Worm (Caenorhabditis elegans) whole organism, late embryonic: ENCODE results near the gene lev-9.

ENCODE experiments used
- C38D4.7 ChIP-seq: fragments of 200-800 bp; sonication (Bioruptor generic); optimal IDR thresholded peaks from 2 replicates; lab custom pipeline; 2018; ENCODE audit warnings: mild to moderate bottlenecking, missing genetic modification characterization, moderate library complexity, missing compliant biosample characterization
- K02D7.2 ChIP-seq: sonication (generic microtip); optimal IDR thresholded peaks from 2 replicates; lab custom pipeline; 2017; ENCODE audit warnings: mild to moderate bottlenecking, missing genetic modification characterization, missing compliant biosample characterization
- K09A11.1 ChIP-seq: sonication (generic microtip); optimal IDR thresholded peaks from 2 replicates; lab custom pipeline; 2017; ENCODE audit warnings: antibody characterized with exemption, mild to moderate bottlenecking, missing genetic modification characterization, missing compliant biosample characterization; ENCODE audit not compliant: insufficient read depth
- Y22D7AL.16 ChIP-seq: sonication (generic microtip); optimal IDR thresholded peaks from 2 replicates; lab custom pipeline; 2016; ENCODE audit warnings: missing genetic modification characterization, missing compliant biosample characterization
- ahr-1 ChIP-seq: sonication (generic microtip); optimal IDR thresholded peaks from 2 replicates; lab custom pipeline; 2016; ENCODE audit warnings: missing genetic modification characterization, missing compliant biosample characterization
- ceh-14 ChIP-seq: sonication (generic microtip); optimal IDR thresholded peaks from 2 replicates; lab custom pipeline; 2016; ENCODE audit warnings: missing genotype, missing genetic modification characterization, missing compliant biosample characterization
- ceh-18 ChIP-seq: sonication (generic microtip); optimal IDR thresholded peaks from 2 replicates; lab custom pipeline; 2016; ENCODE audit warnings: missing genetic modification characterization, missing compliant biosample characterization
- ceh-19 ChIP-seq: fragments of 200-800 bp; sonication (Bioruptor generic); optimal IDR thresholded peaks from 2 replicates; lab custom pipeline; 2018; ENCODE audit warnings: mild to moderate bottlenecking, missing genetic modification characterization, missing compliant biosample characterization
- ceh-2 ChIP-seq: sonication (generic microtip); optimal IDR thresholded peaks from 2 replicates; lab custom pipeline; 2016; ENCODE audit warnings: missing genotype, missing genetic modification characterization, missing compliant biosample characterization
- ceh-22 ChIP-seq: sonication (generic microtip); optimal IDR thresholded peaks from 2 replicates; lab custom pipeline; 2017; ENCODE audit warnings: missing biosample characterization, missing genetic modification characterization
- ceh-24 ChIP-seq: sonication (generic microtip); optimal IDR thresholded peaks from 2 replicates; lab custom pipeline; 2016; ENCODE audit warnings: mild to moderate bottlenecking, missing genetic modification characterization, missing compliant biosample characterization
- ceh-31 ChIP-seq: sonication (generic microtip); optimal IDR thresholded peaks from 2 replicates; lab custom pipeline; 2016; ENCODE audit warnings: missing genetic modification characterization, missing compliant biosample characterization
- ceh-34 ChIP-seq: sonication (generic microtip); optimal IDR thresholded peaks from 2 replicates; lab custom pipeline; 2016; ENCODE audit warnings: mild to moderate bottlenecking, missing genetic modification characterization, missing compliant biosample characterization
- ceh-45 ChIP-seq: fragments of 200-800 bp; sonication (Bioruptor generic); IDR thresholded peaks from 2 replicates; pipeline ENCODE4 v1.3.6; 2022; ENCODE audit warnings: missing genetic modification reagents, missing genetic modification characterization, missing compliant biosample characterization
- ceh-48 ChIP-seq: sonication (generic microtip); optimal IDR thresholded peaks from 2 replicates; lab custom pipeline; 2016; ENCODE audit warnings: missing genetic modification characterization, inconsistent platforms, missing compliant biosample characterization
- ceh-6 ChIP-seq: fragments of 200-800 bp; sonication (Bioruptor generic); optimal IDR thresholded peaks from 2 replicates; lab custom pipeline; 2018; ENCODE audit warnings: mild to moderate bottlenecking, missing genetic modification characterization, missing compliant biosample characterization
- ceh-9 ChIP-seq: sonication (generic microtip); optimal IDR thresholded peaks from 2 replicates; lab custom pipeline; 2016; ENCODE audit warnings: mild to moderate bottlenecking, missing genetic modification characterization, inconsistent platforms, missing compliant biosample characterization
- che-1 ChIP-seq: sonication (generic microtip); optimal IDR thresholded peaks from 2 replicates; lab custom pipeline; 2016; ENCODE audit warnings: mild to moderate bottlenecking, missing genetic modification characterization, missing compliant biosample characterization
- dmd-4 ChIP-seq: sonication (generic microtip); optimal IDR thresholded peaks from 2 replicates; lab custom pipeline; 2016; ENCODE audit warnings: borderline replicate concordance, missing genetic modification characterization, missing compliant biosample characterization
- elt-2 ChIP-seq: sonication (generic microtip); optimal IDR thresholded peaks from 2 replicates; lab custom pipeline; 2016; ENCODE audit warnings: missing genetic modification reagents, missing genetic modification characterization, missing compliant biosample characterization
- elt-4 ChIP-seq: sonication (generic microtip); optimal IDR thresholded peaks from 2 replicates; lab custom pipeline; 2016; ENCODE audit warnings: missing genetic modification characterization, missing compliant biosample characterization
- ets-4 ChIP-seq: sonication (generic microtip); optimal IDR thresholded peaks from 2 replicates; lab custom pipeline; 2016; ENCODE audit warnings: missing genetic modification characterization, missing compliant biosample characterization
- eyg-1 ChIP-seq: sonication (generic microtip); optimal IDR thresholded peaks from 2 replicates; lab custom pipeline; 2016; ENCODE audit warnings: missing genotype, missing genetic modification characterization, missing compliant biosample characterization
- fkh-10 ChIP-seq: fragments of 150-350 bp; optimal IDR thresholded peaks from 2 replicates; lab custom pipeline; 2014; ENCODE audit warnings: missing biosample characterization, missing genetic modification reagents, missing genetic modification characterization
- hlh-13 ChIP-seq: fragments of 200-800 bp; sonication (Bioruptor generic); optimal IDR thresholded peaks from 2 replicates; lab custom pipeline; 2018; ENCODE audit warnings: mild to moderate bottlenecking, missing genetic modification characterization, missing compliant biosample characterization
- hlh-30 ChIP-seq: sonication (generic microtip); optimal IDR thresholded peaks from 2 replicates; lab custom pipeline; 2017; ENCODE audit warnings: antibody characterized with exemption, missing genetic modification characterization, missing compliant biosample characterization; ENCODE audit not compliant: insufficient read depth
- hlh-6 ChIP-seq: sonication (generic microtip); optimal IDR thresholded peaks from 2 replicates; lab custom pipeline; 2016; ENCODE audit warnings: missing genotype, missing genetic modification characterization, missing compliant biosample characterization
- nfya-1 ChIP-seq: sonication (generic microtip); optimal IDR thresholded peaks from 2 replicates; lab custom pipeline; 2017; ENCODE audit warnings: missing genetic modification characterization, mild to moderate bottlenecking, missing compliant biosample characterization, antibody characterized with exemption, moderate library complexity
- nhr-11 ChIP-seq: fragments of 150-350 bp; optimal IDR thresholded peaks from 2 replicates; lab custom pipeline; 2014; ENCODE audit warnings: missing biosample characterization, missing genetic modification characterization
- npax-4 ChIP-seq: sonication (generic microtip); optimal IDR thresholded peaks from 2 replicates; lab custom pipeline; 2016; ENCODE audit warnings: missing genetic modification characterization, missing compliant biosample characterization
- odd-2 ChIP-seq: sonication (generic microtip); optimal IDR thresholded peaks from 2 replicates; lab custom pipeline; 2017; ENCODE audit warnings: antibody characterized with exemption, mild to moderate bottlenecking, missing genetic modification characterization, missing compliant biosample characterization
- pat-9 ChIP-seq: fragments of 200-800 bp; sonication (Bioruptor generic); optimal IDR thresholded peaks from 2 replicates; lab custom pipeline; 2018; ENCODE audit warnings: mild to moderate bottlenecking, missing genetic modification characterization, moderate library complexity, missing compliant biosample characterization
- pax-1 ChIP-seq: fragments of 150-350 bp; optimal IDR thresholded peaks from 2 replicates; lab custom pipeline; 2014; ENCODE audit warnings: missing biosample characterization, missing genetic modification characterization
- pha-2 ChIP-seq: sonication (generic microtip); optimal IDR thresholded peaks from 2 replicates; lab custom pipeline; 2017; ENCODE audit warnings: mild to moderate bottlenecking, missing genetic modification characterization, missing compliant biosample characterization
- pha-4 ChIP-seq: fragments of 150-350 bp; optimal IDR thresholded peaks from 2 replicates; lab custom pipeline; 2018; ENCODE audit warnings: missing biosample characterization, missing genetic modification reagents, missing genetic modification characterization
- pqm-1 ChIP-seq: sonication (generic microtip); optimal IDR thresholded peaks from 2 replicates; lab custom pipeline; 2016; ENCODE audit warnings: missing genetic modification characterization, missing compliant biosample characterization
- pros-1 ChIP-seq: fragments of 150-350 bp; optimal IDR thresholded peaks from 2 replicates; lab custom pipeline; 2014; ENCODE audit warnings: missing biosample characterization, missing genetic modification reagents, missing genetic modification characterization
- sdc-2 ChIP-seq: sonication (generic microtip); optimal IDR thresholded peaks from 2 replicates; lab custom pipeline; 2016; ENCODE audit warnings: missing genotype, missing genetic modification characterization, missing compliant biosample characterization
- sox-2 ChIP-seq: fragments of 200-800 bp; sonication (Bioruptor generic); IDR thresholded peaks from 2 replicates; pipeline ENCODE4 v1.3.6; 2022; ENCODE audit warnings: missing genetic modification reagents, missing genetic modification characterization, missing compliant biosample characterization
- sox-4 ChIP-seq: sonication (generic microtip); optimal IDR thresholded peaks from 2 replicates; lab custom pipeline; 2017; ENCODE audit warnings: mild to moderate bottlenecking, missing genetic modification characterization, inconsistent platforms, missing compliant biosample characterization
- syd-9 ChIP-seq: sonication (generic microtip); optimal IDR thresholded peaks from 2 replicates; lab custom pipeline; 2016; ENCODE audit warnings: mild to moderate bottlenecking, missing genetic modification characterization, moderate library complexity, missing compliant biosample characterization
- tbx-2 ChIP-seq: sonication (generic microtip); optimal IDR thresholded peaks from 2 replicates; lab custom pipeline; 2016; ENCODE audit warnings: missing genetic modification characterization, missing compliant biosample characterization
- tbx-7 ChIP-seq: sonication (generic microtip); optimal IDR thresholded peaks from 2 replicates; lab custom pipeline; 2016; ENCODE audit warnings: missing genotype, missing genetic modification characterization, missing compliant biosample characterization
- ttx-3 ChIP-seq: sonication (generic microtip); optimal IDR thresholded peaks from 2 replicates; lab custom pipeline; 2016; ENCODE audit warnings: missing genetic modification reagents, missing genetic modification characterization, missing compliant biosample characterization
- unc-3 ChIP-seq, 2 experiments: fragments of 200-800 bp in 1 of 2; sonication (Bioruptor generic) in 1 of 2; sonication (generic microtip) in 1 of 2; conservative IDR thresholded peaks in 1 of 2; optimal IDR thresholded peaks in 1 of 2; 2 replicates each; pipeline versions ENCODE4 v1.3.6 to Lab custom; 2016 to 2022; ENCODE audit warnings: missing compliant biosample characterization in 2 of 2, missing genetic modification characterization in 2 of 2, missing genetic modification reagents in 1 of 2
- unc-42 ChIP-seq: sonication (generic microtip); optimal IDR thresholded peaks from 2 replicates; lab custom pipeline; 2016; ENCODE audit warnings: missing genotype, missing genetic modification characterization, missing compliant biosample characterization
- unc-55 ChIP-seq: sonication (generic microtip); optimal IDR thresholded peaks from 2 replicates; lab custom pipeline; 2017; ENCODE audit warnings: missing biosample characterization, missing genetic modification reagents, missing genetic modification characterization
- unc-86 ChIP-seq: sonication (generic microtip); optimal IDR thresholded peaks from 2 replicates; lab custom pipeline; 2016; ENCODE audit warnings: missing genetic modification characterization, missing compliant biosample characterization
- zip-5 ChIP-seq: sonication (generic microtip); optimal IDR thresholded peaks from 2 replicates; lab custom pipeline; 2016; ENCODE audit warnings: missing genetic modification characterization, missing compliant biosample characterization

Gene lev-9

ce11 chrX:6292812-6293211, 1.3 kb upstream of the lev-9 start, which contains the start of gene mom-1:
mom-1 (plus strand) TSS chrX:6293112.
- TF ChIP-seq pros-1 (tag; lab: Kevin White, UChicago), result no peak
- no peak for TF ChIP-seq pha-4
- TF ChIP-seq ceh-24, result no peak
- no peak for TF ChIP-seq hlh-13 (GFP tag; lab: Kevin White, UChicago)
- no peak for TF ChIP-seq syd-9 (tag; lab: Kevin White, UChicago)
- no peak for TF ChIP-seq ceh-6 (GFP tag; lab: Kevin White, UChicago)
- no peak for TF ChIP-seq unc-3 (GFP tag; conservative IDR thresholded peaks at IDR 0.05; lab: Robert Waterston, UW)
- no peak for TF ChIP-seq unc-3 (tag; optimal IDR thresholded peaks at IDR 0.05; lab: Kevin White, UChicago)
- no peak for TF ChIP-seq pqm-1 (tag; lab: Kevin White, UChicago)

- peak; percentile 87 for TF ChIP-seq ceh-6 (GFP tag; lab: Kevin White, UChicago)
- TF ChIP-seq unc-55 (GFP tag; lab: Kevin White, UChicago), result no peak
- TF ChIP-seq ceh-31, result peak; percentile 80
- TF ChIP-seq C38D4.7, result peak; percentile 89
- TF ChIP-seq zip-5 (tag; lab: Kevin White, UChicago), result peak; percentile 69
- TF ChIP-seq K02D7.2, result peak; percentile 91
- peak; percentile 90 for TF ChIP-seq ceh-34 (tag; lab: Kevin White, UChicago)
- TF ChIP-seq pha-4, result no peak
- TF ChIP-seq nfya-1 (tag; lab: Kevin White, UChicago), result peak; percentile 56
- TF ChIP-seq ceh-19, result peak; percentile 92
- peak; percentile 27 for TF ChIP-seq tbx-7
- TF ChIP-seq ceh-9, result peak; percentile 86
- TF ChIP-seq sox-2 (GFP tag; lab: Robert Waterston, UW), result peak; percentile 89
- TF ChIP-seq elt-4, result no peak
- TF ChIP-seq odd-2 (tag; lab: Kevin White, UChicago), result peak; percentile 45
- TF ChIP-seq ttx-3, result peak; percentile 91
- TF ChIP-seq ceh-14 (tag; lab: Kevin White, UChicago), result peak; percentile 86
- TF ChIP-seq ahr-1 (tag; lab: Kevin White, UChicago), result peak; percentile 84
- peak; percentile 91 for TF ChIP-seq pat-9
- peak; percentile 95 for TF ChIP-seq elt-2 (tag; lab: Kevin White, UChicago)
- peak; percentile 91 for TF ChIP-seq ceh-45
- TF ChIP-seq pha-2 (tag; lab: Kevin White, UChicago), result peak; percentile 76
- TF ChIP-seq unc-42 (tag; lab: Kevin White, UChicago), result peak; percentile 51
- TF ChIP-seq hlh-30 (tag; lab: Kevin White, UChicago), result peak; percentile 8
- no peak for TF ChIP-seq ceh-22 (tag; lab: Kevin White, UChicago)
- TF ChIP-seq sdc-2, result peak; percentile 95
- peak; percentile 70 for TF ChIP-seq K09A11.1 (tag; lab: Kevin White, UChicago)
- TF ChIP-seq ceh-48 (tag; lab: Kevin White, UChicago), result peak; percentile 80
- TF ChIP-seq npax-4 (tag; lab: Kevin White, UChicago), result peak; percentile 81
- peak; percentile 89 for TF ChIP-seq sox-4 (tag; lab: Kevin White, UChicago)
- TF ChIP-seq dmd-4 (tag; lab: Kevin White, UChicago), result peak; percentile 73
- peak; percentile 86 for TF ChIP-seq Y22D7AL.16 (tag; lab: Kevin White, UChicago)
- TF ChIP-seq ceh-18 (tag; lab: Kevin White, UChicago), result peak; percentile 71
- TF ChIP-seq ceh-2 (tag; lab: Kevin White, UChicago), result peak; percentile 73
- no peak for TF ChIP-seq nhr-11 (tag; lab: Kevin White, UChicago)
- peak; percentile 93 for TF ChIP-seq hlh-6 (tag; lab: Kevin White, UChicago)
- TF ChIP-seq pax-1 (tag; lab: Kevin White, UChicago), result no peak
- TF ChIP-seq ceh-24, result peak; percentile 78
- peak; percentile 93 for TF ChIP-seq eyg-1 (tag; lab: Kevin White, UChicago)
- TF ChIP-seq tbx-2 (tag; lab: Kevin White, UChicago), result peak; percentile 92
- peak; percentile 91 for TF ChIP-seq che-1 (tag; lab: Kevin White, UChicago)
- no peak for TF ChIP-seq fkh-10 (GFP tag; lab: Kevin White, UChicago)
- TF ChIP-seq unc-3 (GFP tag; conservative IDR thresholded peaks at IDR 0.05; lab: Robert Waterston, UW), result peak; percentile 97
- peak; percentile 94 for TF ChIP-seq unc-3 (tag; optimal IDR thresholded peaks at IDR 0.05; lab: Kevin White, UChicago)
- TF ChIP-seq unc-86 (tag; lab: Kevin White, UChicago), result peak; percentile 93
- peak; percentile 88 for TF ChIP-seq syd-9 (tag; lab: Kevin White, UChicago)
- peak; percentile 54 for TF ChIP-seq ets-4 (tag; lab: Kevin White, UChicago)
Measured at ce11 chrX:6292143-6292542, 611 bp upstream of the lev-9 start.
